Fruit fly (Drosophila melanogaster) whole organism, embryonic: ENCODE results near the gene mtsh.

Experiments
- Abd-B ChIP-seq: fragments of 200-800 bp; sonication (Bioruptor generic); optimal IDR thresholded peaks from 2 replicates; lab custom pipeline; 2018; ENCODE audit warnings: missing biosample characterization, mild to moderate bottlenecking, missing genetic modification characterization, moderate library complexity
- CG1024 ChIP-seq: fragments of 200-800 bp; sonication (Bioruptor generic); IDR thresholded peaks from 2 replicates; pipeline ENCODE4 v1.3.6; 2022; ENCODE audit warnings: missing biosample characterization, missing genetic modification characterization
- CG10321 ChIP-seq: fragments of 200-800 bp; sonication (Bioruptor generic); IDR thresholded peaks from 2 replicates; pipeline ENCODE4 v1.3.6; 2022; ENCODE audit warnings: missing biosample characterization, missing genetic modification characterization
- CG10431 ChIP-seq: fragments of 200-800 bp; sonication (Bioruptor generic); optimal IDR thresholded peaks from 3 replicates; lab custom pipeline; 2018; ENCODE audit warnings: missing biosample characterization, mild to moderate bottlenecking, missing genetic modification characterization
- CG11560 ChIP-seq: fragments of 200-800 bp; sonication (Bioruptor generic); IDR thresholded peaks from 3 replicates; pipeline ENCODE4 v1.3.6; 2022; ENCODE audit warnings: missing biosample characterization, missing genetic modification characterization
- CG11723 ChIP-seq: fragments of 200-800 bp; sonication (Bioruptor generic); optimal IDR thresholded peaks from 2 replicates; lab custom pipeline; 2017; ENCODE audit warnings: missing biosample characterization, mild to moderate bottlenecking, missing genetic modification characterization
- CG14667 ChIP-seq: fragments of 200-800 bp; sonication (Bioruptor generic); IDR thresholded peaks from 2 replicates; pipeline ENCODE4 v1.3.6; 2022; ENCODE audit warnings: missing biosample characterization, missing genetic modification characterization
- CG1529 ChIP-seq: fragments of 200-800 bp; sonication (Bioruptor generic); optimal IDR thresholded peaks from 3 replicates; lab custom pipeline; 2018; ENCODE audit warnings: missing biosample characterization, missing genetic modification characterization
- CG17359 ChIP-seq: fragments of 200-800 bp; sonication (Bioruptor generic); optimal IDR thresholded peaks from 3 replicates; lab custom pipeline; 2018; ENCODE audit warnings: missing biosample characterization, mild to moderate bottlenecking, missing genetic modification characterization, moderate library complexity
- CG2116 ChIP-seq: fragments of 200-800 bp; sonication (Bioruptor generic); optimal IDR thresholded peaks from 3 replicates; lab custom pipeline; 2018; ENCODE audit warnings: missing biosample characterization, mild to moderate bottlenecking, missing genetic modification characterization
- CG2202 ChIP-seq: fragments of 200-800 bp; sonication (Bioruptor generic); optimal IDR thresholded peaks from 2 replicates; lab custom pipeline; 2018; ENCODE audit warnings: missing biosample characterization, mild to moderate bottlenecking, missing genetic modification characterization
- CG2712 ChIP-seq: fragments of 200-800 bp; optimal IDR thresholded peaks from 3 replicates; lab custom pipeline; 2019; ENCODE audit warnings: missing biosample characterization, mild to moderate bottlenecking, missing genetic modification characterization, moderate library complexity
- CG4424 ChIP-seq: fragments of 200-800 bp; sonication (Bioruptor generic); optimal IDR thresholded peaks from 3 replicates; lab custom pipeline; 2016; ENCODE audit warnings: missing biosample characterization, missing genetic modification characterization
- CG6272 ChIP-seq: fragments of 200-800 bp; sonication (Bioruptor generic); IDR thresholded peaks from 2 replicates; pipeline ENCODE4 v1.3.6; 2022; ENCODE audit warnings: missing biosample characterization, missing genetic modification characterization
- CG6683 ChIP-seq: fragments of 200-800 bp; sonication (Bioruptor generic); optimal IDR thresholded peaks from 2 replicates; lab custom pipeline; 2017; ENCODE audit warnings: missing biosample characterization, mild to moderate bottlenecking, missing genetic modification characterization, missing genetic modification reagents
- CG7556 ChIP-seq: fragments of 200-800 bp; sonication (Bioruptor generic); optimal IDR thresholded peaks from 2 replicates; lab custom pipeline; 2017; ENCODE audit warnings: missing biosample characterization, mild to moderate bottlenecking, missing genetic modification characterization
- CG8089 ChIP-seq: fragments of 200-800 bp; sonication (Bioruptor generic); optimal IDR thresholded peaks from 3 replicates; lab custom pipeline; 2016; ENCODE audit warnings: missing biosample characterization, missing genetic modification characterization
- CG8388 ChIP-seq: fragments of 200-800 bp; sonication (Bioruptor generic); optimal IDR thresholded peaks from 2 replicates; lab custom pipeline; 2019; ENCODE audit warnings: missing biosample characterization, mild to moderate bottlenecking, missing genetic modification characterization, moderate library complexity
- D19B ChIP-seq: fragments of 200-800 bp; sonication (Bioruptor generic); optimal IDR thresholded peaks from 2 replicates; lab custom pipeline; 2017; ENCODE audit warnings: missing biosample characterization, mild to moderate bottlenecking, missing genetic modification characterization
- Dip2 ChIP-seq: fragments of 200-800 bp; sonication (Bioruptor generic); IDR thresholded peaks from 2 replicates; pipeline ENCODE4 v1.3.6; 2022; ENCODE audit warnings: missing biosample characterization, missing genetic modification characterization
- E2f1 ChIP-seq: fragments of 200-800 bp; sonication (Bioruptor generic); IDR thresholded peaks from 2 replicates; pipeline ENCODE4 v1.3.6; 2022; ENCODE audit warnings: missing biosample characterization, missing genetic modification characterization
- HLH54F ChIP-seq: fragments of 200-800 bp; sonication (Bioruptor generic); optimal IDR thresholded peaks from 3 replicates; lab custom pipeline; 2016; ENCODE audit warnings: missing biosample characterization, missing genetic modification characterization
- Hr51 ChIP-seq, 2 experiments: fragments of 200-800 bp; sonication (Bioruptor generic); optimal IDR thresholded peaks; 2 replicates in 1 of 2; 3 replicates in 1 of 2; lab custom pipeline; 2016 to 2018; ENCODE audit warnings: missing biosample characterization in 2 of 2, missing genetic modification characterization in 2 of 2, mild to moderate bottlenecking in 1 of 2, moderate library complexity in 1 of 2
- Jarid2 ChIP-seq: fragments of 200-800 bp; sonication (Bioruptor generic); optimal IDR thresholded peaks from 3 replicates; lab custom pipeline; 2017; ENCODE audit warnings: mild to moderate bottlenecking, missing biosample characterization, missing genetic modification reagents, missing genetic modification characterization
- Lim3 ChIP-seq: fragments of 200-800 bp; sonication (Bioruptor generic); IDR thresholded peaks from 2 replicates; pipeline ENCODE4 v1.3.6; 2022; ENCODE audit warnings: missing biosample characterization, missing genetic modification characterization
- Scr ChIP-seq: fragments of 200-800 bp; sonication (Bioruptor generic); IDR thresholded peaks from 2 replicates; pipeline ENCODE4 v1.3.6; 2022; ENCODE audit warnings: missing biosample characterization, missing genetic modification characterization; ENCODE audit not compliant: partially characterized antibody
- Sry-β ChIP-seq: fragments of 200-800 bp; sonication (Bioruptor generic); optimal IDR thresholded peaks from 2 replicates; lab custom pipeline; 2018; ENCODE audit warnings: missing biosample characterization, mild to moderate bottlenecking, missing genetic modification characterization, moderate library complexity
- Usf ChIP-seq: fragments of 200-800 bp; sonication (Bioruptor generic); optimal IDR thresholded peaks from 2 replicates; lab custom pipeline; 2017; ENCODE audit warnings: missing genotype, missing biosample characterization, missing genetic modification characterization
- ac ChIP-seq: fragments of 200-800 bp; sonication (Bioruptor generic); optimal IDR thresholded peaks from 3 replicates; lab custom pipeline; 2017; ENCODE audit warnings: missing biosample characterization, mild to moderate bottlenecking, missing genetic modification characterization
- al ChIP-seq: fragments of 200-800 bp; sonication (Bioruptor generic); IDR thresholded peaks from 2 replicates; pipeline ENCODE4 v1.3.6; 2022; ENCODE audit warnings: missing biosample characterization, missing genetic modification characterization
- bcd ChIP-seq: fragments of 200-800 bp; sonication (Bioruptor generic); optimal IDR thresholded peaks from 2 replicates; lab custom pipeline; 2017; ENCODE audit warnings: missing biosample characterization, mild to moderate bottlenecking, missing genetic modification characterization
- bowl ChIP-seq: fragments of 200-800 bp; sonication (Bioruptor generic); IDR thresholded peaks from 2 replicates; pipeline ENCODE4 v1.3.6; 2022; ENCODE audit warnings: missing biosample characterization, missing genetic modification characterization
- esg ChIP-seq: fragments of 200-800 bp; sonication (Bioruptor generic); conservative IDR thresholded peaks from 2 replicates; pipeline ENCODE4 v1.3.6; 2022; ENCODE audit warnings: missing biosample characterization, missing genetic modification characterization
- fd96Cb ChIP-seq: fragments of 200-800 bp; sonication (Bioruptor generic); optimal IDR thresholded peaks from 2 replicates; lab custom pipeline; 2018; ENCODE audit warnings: missing biosample characterization, mild to moderate bottlenecking, missing genetic modification characterization, moderate library complexity
- gce ChIP-seq: fragments of 200-800 bp; sonication (Bioruptor generic); IDR thresholded peaks from 3 replicates; pipeline ENCODE4 v1.3.6; 2022; ENCODE audit warnings: missing biosample characterization, missing genetic modification characterization
- gem ChIP-seq: fragments of 200-800 bp; sonication (Bioruptor generic); optimal IDR thresholded peaks from 2 replicates; lab custom pipeline; 2019; ENCODE audit warnings: missing biosample characterization, mild to moderate bottlenecking, missing genetic modification characterization, moderate library complexity
- gro ChIP-seq: fragments of 200-800 bp; sonication (Bioruptor generic); optimal IDR thresholded peaks from 2 replicates; lab custom pipeline; 2016; ENCODE audit warnings: missing biosample characterization, missing genetic modification characterization
- lab ChIP-seq: fragments of 200-800 bp; sonication (Bioruptor generic); optimal IDR thresholded peaks from 3 replicates; lab custom pipeline; 2017; ENCODE audit warnings: missing biosample characterization, missing genetic modification characterization, mild to moderate bottlenecking, moderate library complexity, missing genetic modification reagents
- lbe ChIP-seq: fragments of 200-800 bp; sonication (Bioruptor generic); optimal IDR thresholded peaks from 2 replicates; lab custom pipeline; 2016; ENCODE audit warnings: missing biosample characterization, mild to moderate bottlenecking, missing genetic modification characterization
- oc ChIP-seq: fragments of 200-800 bp; sonication (Bioruptor generic); optimal IDR thresholded peaks from 2 replicates; lab custom pipeline; 2018; ENCODE audit warnings: missing biosample characterization, mild to moderate bottlenecking, missing genetic modification characterization, moderate library complexity
- org-1 ChIP-seq: fragments of 200-800 bp; sonication (Bioruptor generic); optimal IDR thresholded peaks from 2 replicates; lab custom pipeline; 2017; ENCODE audit warnings: missing biosample characterization, missing genetic modification characterization
- pan ChIP-seq, 4 experiments: fragments of >200 bp in 3 of 4; fragments of 200-800 bp in 1 of 4; sonication (Bioruptor generic) in 1 of 4; optimal IDR thresholded peaks in 3 of 4; IDR thresholded peaks in 1 of 4; 2 replicates each; pipeline versions ENCODE4 v1.3.6 to Lab custom; 2017 to 2022; ENCODE audit warnings: missing biosample characterization in 2 of 4, missing genetic modification characterization in 2 of 4, mixed read lengths in 1 of 4
- psq ChIP-seq: fragments of 200-800 bp; sonication (Bioruptor generic); optimal IDR thresholded peaks from 2 replicates; lab custom pipeline; 2017; ENCODE audit warnings: missing biosample characterization, missing genetic modification characterization
- pum ChIP-seq: fragments of 200-800 bp; sonication (Bioruptor generic); optimal IDR thresholded peaks from 2 replicates; lab custom pipeline; 2016; ENCODE audit warnings: missing biosample characterization, missing genetic modification characterization
- rib ChIP-seq: fragments of 200-800 bp; sonication (Bioruptor generic); IDR thresholded peaks from 2 replicates; pipeline ENCODE4 v1.3.6; 2022; ENCODE audit warnings: missing biosample characterization, missing genetic modification characterization
- tgo ChIP-seq: fragments of 200-800 bp; sonication (Bioruptor generic); IDR thresholded peaks from 3 replicates; pipeline ENCODE4 v1.3.6; 2022; ENCODE audit warnings: missing biosample characterization, missing genetic modification characterization
- tup ChIP-seq: fragments of 200-800 bp; sonication (Bioruptor generic); optimal IDR thresholded peaks from 2 replicates; lab custom pipeline; 2016; ENCODE audit warnings: missing biosample characterization, mild to moderate bottlenecking, missing genetic modification characterization, moderate library complexity
- vvl ChIP-seq: fragments of 200-800 bp; sonication (Bioruptor generic); IDR thresholded peaks from 2 replicates; pipeline ENCODE4 v1.3.6; 2022; ENCODE audit warnings: missing biosample characterization, missing genetic modification characterization

The mtsh gene

dm6 chr2L:8351333-8351732 is 31.6 kb upstream of the mtsh start:
- TF ChIP-seq CG4424 (GFP tag; lab: Kevin White, UChicago) (no peak), Abd-B (no peak), Hr51 (GFP tag; optimal IDR thresholded peaks at IDR 0.05; lab: Kevin White, UChicago) (peak in 1 of 2 experiments; percentile 8), gem (tag; lab: Kevin White, UChicago) (peak; percentile 14), CG17359 (tag; lab: Kevin White, UChicago) (peak; percentile 17), D19B (GFP tag; lab: Kevin White, UChicago) (no peak), lbe (GFP tag; lab: Kevin White, UChicago) (peak; percentile 5), lab (peak; percentile 4), CG11560 (tag; lab: Robert Waterston, UW) (no peak), pan (optimal IDR thresholded peaks at IDR 0.05; lab: Kevin White, UChicago) (no peak), pan (GFP tag; optimal IDR thresholded peaks at IDR 0.05 in 1 of 2, IDR thresholded peaks at IDR 0.05 in 1 of 2) (peak in 1 of 2 experiments; percentile 54)

DNA sequence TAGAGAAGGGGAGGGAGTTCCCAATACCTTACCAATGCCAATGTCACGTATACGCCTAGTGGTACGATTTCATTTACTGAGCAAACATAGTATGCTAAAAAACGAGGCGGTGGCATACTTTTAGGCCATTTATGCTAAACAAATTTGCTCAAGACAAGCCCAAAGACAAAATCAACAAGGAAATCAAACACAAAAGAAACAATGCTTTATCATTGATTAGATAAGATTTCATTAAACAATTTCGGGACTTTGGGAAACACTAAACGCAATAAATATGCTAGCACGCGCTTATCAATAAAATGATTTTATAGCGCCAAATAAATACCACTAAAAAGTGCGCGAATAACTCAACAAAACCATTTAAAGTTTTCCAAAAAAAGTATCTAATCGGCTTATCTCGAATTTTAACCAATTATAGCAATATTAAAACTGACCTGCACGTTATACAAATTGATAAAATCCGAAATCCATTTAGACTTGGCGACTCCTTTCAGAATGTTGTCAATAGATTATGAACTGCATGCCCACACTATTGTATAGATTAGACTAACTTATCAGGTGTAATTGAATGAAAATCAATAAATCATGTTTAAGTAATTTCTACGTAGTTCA is 31.0 kb upstream of the mtsh start:
- TF ChIP-seq CG6272 (GFP tag; lab: Robert Waterston, UW) (no peak), org-1 (peak; percentile 22), esg (GFP tag; lab: Robert Waterston, UW) (no peak), vvl (no peak), oc (tag; lab: Kevin White, UChicago) (no peak), E2f1 (GFP tag; lab: Robert Waterston, UW) (no peak), Dip2 (GFP tag; lab: Robert Waterston, UW) (no peak), Usf (GFP tag; lab: Kevin White, UChicago) (no peak), CG6683 (GFP tag; lab: Kevin White, UChicago) (peak; percentile 2), Lim3 (GFP tag; lab: Robert Waterston, UW) (no peak), CG10431 (GFP tag; lab: Kevin White, UChicago) (no peak), CG1024 (GFP tag; lab: Robert Waterston, UW) (no peak), gro (GFP tag; lab: Kevin White, UChicago) (peak; percentile 62), ac (GFP tag; lab: Kevin White, UChicago) (no peak), gce (no peak; the same call in 2 of the 3 replicates), Jarid2 (GFP tag; lab: Kevin White, UChicago) (peak; percentile 19), CG7556 (GFP tag; lab: Kevin White, UChicago) (no peak), fd96Cb (no peak), tup (GFP tag; lab: Kevin White, UChicago) (no peak), CG17359 (tag; lab: Kevin White, UChicago) (peak; percentile 59), CG2712 (no peak), bowl (no peak), CG2116 (GFP tag; lab: Kevin White, UChicago) (no peak), CG11723 (GFP tag; lab: Kevin White, UChicago) (no peak), bcd (no peak), pum (GFP tag; lab: Kevin White, UChicago) (no peak), gem (tag; lab: Kevin White, UChicago) (peak; percentile 50), Sry-β (GFP tag; lab: Kevin White, UChicago) (no peak), HLH54F (GFP tag; lab: Kevin White, UChicago) (no peak), rib (GFP tag; lab: Robert Waterston, UW) (peak; percentile 33; the same call in 1 of the 2 replicates), tgo (GFP tag; lab: Robert Waterston, UW) (no peak), CG1529 (GFP tag; lab: Kevin White, UChicago) (peak; percentile 14), CG10321 (GFP tag; lab: Robert Waterston, UW) (no peak), al (no peak), CG8388 (GFP tag; lab: Kevin White, UChicago) (peak; percentile 8), psq (GFP tag; lab: Kevin White, UChicago) (no peak), CG14667 (GFP tag; lab: Robert Waterston, UW) (no peak), CG2202 (tag; lab: Kevin White, UChicago) (no peak), Scr (GFP tag; lab: Robert Waterston, UW) (no peak), CG8089 (GFP tag; lab: Kevin White, UChicago) (no peak)
